Fruit fly (Drosophila melanogaster) whole organism: ENCODE measurements around the gene esg.

Source experiments
- pan ChIP-seq: fragments of >200 bp; optimal IDR thresholded peaks from 2 replicates; lab custom pipeline; 2017
- psq ChIP-seq: fragments of >200 bp; optimal IDR thresholded peaks from 2 replicates; lab custom pipeline; 2017
- usp ChIP-seq: fragments of >200 bp; optimal IDR thresholded peaks from 2 replicates; lab custom pipeline; 2017; ENCODE audit warnings: missing biosample characterization, missing genetic modification characterization, mixed read lengths

dm6 chr2L:15304359-15304758, 29.3 kb upstream of the esg start:
- TF ChIP-seq psq (lab: Kevin White, UChicago) (no peak), pan (lab: Kevin White, UChicago) (no peak), usp (GFP tag; lab: Kevin White, UChicago) (no peak)
